Worm (Caenorhabditis elegans): ENCODE data around the gene yju-2.

DNA sequence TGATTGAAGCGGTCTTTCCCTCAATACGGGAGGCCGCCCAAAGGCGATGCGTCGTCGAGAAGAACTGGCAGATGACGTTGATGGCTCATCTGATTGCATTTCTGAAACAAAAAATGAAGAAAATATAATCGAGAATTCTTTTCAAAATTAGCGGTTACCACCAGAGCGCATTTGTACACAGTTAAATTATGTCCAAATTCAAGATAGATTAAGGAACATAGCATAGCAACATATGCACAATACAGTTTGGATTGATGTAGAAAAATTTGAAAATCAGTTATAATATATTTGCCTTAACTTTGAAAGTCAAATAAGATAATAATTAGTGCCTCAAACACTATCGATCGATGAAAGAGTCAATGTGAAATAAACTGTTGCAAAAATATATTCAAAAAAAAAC, 45.6 kb downstream of the yju-2 start, which contains the start of gene R151.8:
- TF ChIP-seq ama-1 (optimal IDR thresholded peaks at IDR 0.05) (no peak), fkh-10 (GFP tag; optimal IDR thresholded peaks at IDR 0.05) (no peak)
